Fruit fly (Drosophila melanogaster) whole organism, pupa: ENCODE data around the gene Mf.
A peak's percentile ranks its signal among the peaks of the same experiment; 100 is the strongest.

Source experiments
- CG10348 ChIP-seq: fragments of 200-800 bp; sonication (Bioruptor generic); IDR thresholded peaks from 2 replicates; pipeline ENCODE4 v1.3.6; 2022; ENCODE audit warnings: missing biosample characterization, missing genetic modification characterization
- CG12605 ChIP-seq: fragments of 200-800 bp; sonication (Bioruptor generic); IDR thresholded peaks from 2 replicates; pipeline ENCODE4 v1.3.6; 2022; ENCODE audit warnings: missing biosample characterization, missing genetic modification characterization
- CG13204 ChIP-seq: fragments of 200-800 bp; sonication (Bioruptor generic); optimal IDR thresholded peaks from 2 replicates; lab custom pipeline; 2018; ENCODE audit warnings: missing biosample characterization, mild to moderate bottlenecking, missing genetic modification characterization, moderate library complexity
- CG14655 ChIP-seq: fragments of 200-800 bp; sonication (Bioruptor generic); optimal IDR thresholded peaks from 3 replicates; lab custom pipeline; 2017; ENCODE audit warnings: mild to moderate bottlenecking, missing biosample characterization, missing genetic modification reagents, missing genetic modification characterization
- CG15710 ChIP-seq: fragments of 200-800 bp; sonication (Bioruptor generic); optimal IDR thresholded peaks from 2 replicates; lab custom pipeline; 2018; ENCODE audit warnings: missing biosample characterization, mild to moderate bottlenecking, missing genetic modification characterization, moderate library complexity
- CG17806 ChIP-seq: fragments of 200-800 bp; sonication (Bioruptor generic); optimal IDR thresholded peaks from 2 replicates; lab custom pipeline; 2018; ENCODE audit warnings: missing biosample characterization, mild to moderate bottlenecking, missing genetic modification characterization, moderate library complexity
- CG32121 ChIP-seq: fragments of 200-800 bp; sonication (Bioruptor generic); IDR thresholded peaks from 2 replicates; pipeline ENCODE4 v1.3.6; 2022; ENCODE audit warnings: missing biosample characterization, missing genetic modification characterization
- CG34367 ChIP-seq: fragments of 200-800 bp; sonication (Bioruptor generic); optimal IDR thresholded peaks from 2 replicates; lab custom pipeline; 2018; ENCODE audit warnings: missing biosample characterization, mild to moderate bottlenecking, missing genetic modification characterization
- CG4496 ChIP-seq: fragments of 200-800 bp; sonication (Bioruptor generic); IDR thresholded peaks from 3 replicates; pipeline ENCODE4 v1.3.6; 2022; ENCODE audit warnings: missing biosample characterization, missing genetic modification characterization
- CG8159 ChIP-seq: fragments of 200-800 bp; sonication (Bioruptor generic); optimal IDR thresholded peaks from 3 replicates; lab custom pipeline; 2018; ENCODE audit warnings: missing biosample characterization, mild to moderate bottlenecking, missing genetic modification characterization, moderate library complexity
- CG8301 ChIP-seq: fragments of 200-800 bp; sonication (Bioruptor generic); optimal IDR thresholded peaks from 2 replicates; lab custom pipeline; 2018; ENCODE audit warnings: missing biosample characterization, mild to moderate bottlenecking, missing genetic modification characterization
- CG9948 ChIP-seq: fragments of 200-800 bp; sonication (Bioruptor generic); optimal IDR thresholded peaks from 2 replicates; lab custom pipeline; 2018; ENCODE audit warnings: missing biosample characterization, mild to moderate bottlenecking, missing genetic modification characterization, moderate library complexity
- D1 ChIP-seq: fragments of 200-800 bp; sonication (Bioruptor generic); optimal IDR thresholded peaks from 2 replicates; lab custom pipeline; 2018; ENCODE audit warnings: missing biosample characterization, mild to moderate bottlenecking, missing genetic modification characterization, moderate library complexity
- EcR ChIP-seq: fragments of 200-800 bp; sonication (Bioruptor generic); optimal IDR thresholded peaks from 3 replicates; lab custom pipeline; 2019; ENCODE audit warnings: missing biosample characterization, missing genetic modification characterization, mild to moderate bottlenecking, moderate library complexity, missing genetic modification reagents
- Ets98B ChIP-seq: fragments of 200-800 bp; sonication (Bioruptor generic); IDR thresholded peaks from 2 replicates; pipeline ENCODE4 v1.3.6; 2022; ENCODE audit warnings: missing biosample characterization, missing genetic modification characterization
- Pif1A ChIP-seq: fragments of 200-800 bp; sonication (Bioruptor generic); optimal IDR thresholded peaks from 3 replicates; lab custom pipeline; 2016; ENCODE audit warnings: missing biosample characterization, missing genetic modification characterization
- Pif1B ChIP-seq: fragments of 200-800 bp; sonication (Bioruptor generic); optimal IDR thresholded peaks from 3 replicates; lab custom pipeline; 2016; ENCODE audit warnings: missing biosample characterization, missing genetic modification characterization
- Snoo ChIP-seq: fragments of 200-800 bp; sonication (Bioruptor generic); optimal IDR thresholded peaks from 3 replicates; lab custom pipeline; 2017; ENCODE audit warnings: missing biosample characterization, mild to moderate bottlenecking, missing genetic modification characterization, inconsistent platforms
- fd96Ca ChIP-seq: fragments of 200-800 bp; sonication (Bioruptor generic); IDR thresholded peaks from 3 replicates; pipeline ENCODE4 v1.3.6; 2022; ENCODE audit warnings: missing biosample characterization, missing genetic modification characterization
- gl ChIP-seq: fragments of 200-800 bp; sonication (Bioruptor generic); optimal IDR thresholded peaks from 2 replicates; lab custom pipeline; 2018; ENCODE audit warnings: missing biosample characterization, mild to moderate bottlenecking, missing genetic modification characterization
- rn ChIP-seq: fragments of 200-800 bp; sonication (Bioruptor generic); IDR thresholded peaks from 2 replicates; pipeline ENCODE4 v1.3.6; 2022; ENCODE audit warnings: missing biosample characterization, missing genetic modification characterization

Mf gene

DNA sequence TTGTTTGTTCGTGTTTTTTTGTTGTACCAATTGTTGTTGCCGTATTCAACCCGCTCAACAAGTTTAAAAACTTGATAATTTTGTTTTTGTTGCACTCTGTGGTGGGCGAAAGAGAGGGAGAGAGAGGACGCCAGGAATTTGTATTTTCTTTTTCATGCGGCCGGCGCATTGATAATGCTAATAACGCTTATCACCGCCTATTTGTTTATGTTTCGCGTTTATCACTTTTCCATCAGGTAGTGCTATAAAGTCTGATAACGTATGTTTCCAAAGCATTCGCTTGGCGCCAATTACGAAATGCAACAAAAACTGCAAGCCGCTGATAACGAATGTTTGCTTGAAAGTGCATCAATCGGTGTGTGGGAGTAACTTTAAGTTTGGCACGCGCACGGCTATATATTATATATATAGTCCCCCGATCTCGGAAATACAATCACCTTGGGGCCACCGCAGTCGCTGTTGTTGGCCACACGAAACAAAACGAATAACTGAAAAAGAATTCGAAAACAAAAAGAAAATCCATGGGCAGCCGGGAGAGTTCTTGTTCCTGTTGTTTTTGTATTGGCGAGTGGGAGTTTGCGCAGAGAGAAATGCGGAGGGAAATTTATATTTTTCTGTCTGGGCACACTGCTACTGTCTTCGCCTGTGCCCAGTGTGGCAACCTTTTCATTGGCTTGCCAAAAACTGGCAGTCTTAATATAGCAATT, 34.1 kb downstream of the Mf start, which contains the start of gene Glys:
Gene Glys (minus strand): TSS at position 494 of the 707 bp plus-strand sequence.
- TF ChIP-seq CG34367 (tag; lab: Kevin White, UChicago) (peak; percentile 63), CG32121 (GFP tag; lab: Robert Waterston, UW) (peak; percentile 73; the same call in 1 of the 2 replicates), CG17806 (tag; lab: Kevin White, UChicago) (peak; percentile 44), Pif1B (GFP tag; lab: Kevin White, UChicago) (peak; percentile 73), Ets98B (peak; percentile 81), CG15710 (tag; lab: Kevin White, UChicago) (peak; percentile 45), CG8301 (tag; lab: Kevin White, UChicago) (peak; percentile 63), CG14655 (peak; percentile 67), fd96Ca (GFP tag; lab: Robert Waterston, UW) (peak; percentile 84), Snoo (tag; lab: Kevin White, UChicago) (peak; percentile 57), CG10348 (GFP tag; lab: Robert Waterston, UW) (no peak), CG12605 (GFP tag; lab: Robert Waterston, UW) (peak; percentile 87), CG4496 (peak; percentile 84), CG13204 (GFP tag; lab: Kevin White, UChicago) (no peak), CG9948 (tag; lab: Kevin White, UChicago) (no peak), rn (GFP tag; lab: Robert Waterston, UW) (no peak), D1 (no peak), CG8159 (tag; lab: Kevin White, UChicago) (peak; percentile 53), gl (tag; lab: Kevin White, UChicago) (peak; percentile 78), EcR (GFP tag; lab: Kevin White, UChicago) (peak; percentile 20), Pif1A (GFP tag; lab: Kevin White, UChicago) (peak; percentile 80)

- TF ChIP-seq CG10348 (GFP tag; lab: Robert Waterston, UW) (no peak), rn (GFP tag; lab: Robert Waterston, UW) (no peak), CG15710 (tag; lab: Kevin White, UChicago) (no peak), EcR (GFP tag; lab: Kevin White, UChicago) (peak; percentile 69), CG12605 (GFP tag; lab: Robert Waterston, UW) (peak; percentile 25; the same call in 1 of the 2 replicates), CG17806 (tag; lab: Kevin White, UChicago) (no peak)
Measured at dm6 chr3R:15146408-15147037, 34.8 kb downstream of the Mf start.

DNA sequence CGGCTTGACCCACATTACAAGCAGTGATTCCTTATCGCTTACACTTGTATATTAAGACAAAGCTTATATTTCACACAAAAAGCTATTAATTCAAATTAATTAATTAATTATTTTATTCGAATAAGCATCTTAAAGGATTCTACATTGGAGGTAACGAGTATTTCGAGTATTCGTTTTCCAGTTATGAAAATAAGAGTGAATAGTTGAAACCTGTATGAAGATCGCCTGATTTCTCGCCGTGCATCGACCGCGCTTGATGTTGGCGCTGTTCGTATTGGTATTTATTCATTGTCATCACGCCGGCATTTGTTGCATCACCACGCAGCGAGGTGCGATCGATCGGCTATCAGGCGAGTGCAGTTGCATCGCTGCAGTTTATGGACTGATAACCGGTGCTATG, 35.8 kb downstream of the Mf start:
- peak; percentile 66 for TF ChIP-seq Pif1B (GFP tag; lab: Kevin White, UChicago)
- peak; percentile 77 for TF ChIP-seq CG15710 (tag; lab: Kevin White, UChicago)
- TF ChIP-seq D1: no peak
- no peak for TF ChIP-seq rn (GFP tag; lab: Robert Waterston, UW)
- TF ChIP-seq CG9948 (tag; lab: Kevin White, UChicago): peak; percentile 73
- no peak for TF ChIP-seq CG8301 (tag; lab: Kevin White, UChicago)
- TF ChIP-seq CG8159 (tag; lab: Kevin White, UChicago): peak; percentile 75
- TF ChIP-seq CG34367 (tag; lab: Kevin White, UChicago): peak; percentile 66
- no peak for TF ChIP-seq CG13204 (GFP tag; lab: Kevin White, UChicago)
- TF ChIP-seq CG32121 (GFP tag; lab: Robert Waterston, UW): peak; percentile 70; the same call in 1 of the 2 replicates
- TF ChIP-seq Ets98B: peak; percentile 88
- no peak for TF ChIP-seq gl (tag; lab: Kevin White, UChicago)
- TF ChIP-seq CG17806 (tag; lab: Kevin White, UChicago): peak; percentile 65
- TF ChIP-seq fd96Ca (GFP tag; lab: Robert Waterston, UW): peak; percentile 80
- TF ChIP-seq CG12605 (GFP tag; lab: Robert Waterston, UW): peak; percentile 79; the same call in 1 of the 2 replicates
- peak; percentile 56 for TF ChIP-seq Pif1A (GFP tag; lab: Kevin White, UChicago)
- peak; percentile 44 for TF ChIP-seq Snoo (tag; lab: Kevin White, UChicago)
- peak; percentile 5 for TF ChIP-seq EcR (GFP tag; lab: Kevin White, UChicago)
- TF ChIP-seq CG14655: no peak
- no peak; the same call in 1 of the 2 replicates for TF ChIP-seq CG10348 (GFP tag; lab: Robert Waterston, UW)
- peak; percentile 87 for TF ChIP-seq CG4496

DNA sequence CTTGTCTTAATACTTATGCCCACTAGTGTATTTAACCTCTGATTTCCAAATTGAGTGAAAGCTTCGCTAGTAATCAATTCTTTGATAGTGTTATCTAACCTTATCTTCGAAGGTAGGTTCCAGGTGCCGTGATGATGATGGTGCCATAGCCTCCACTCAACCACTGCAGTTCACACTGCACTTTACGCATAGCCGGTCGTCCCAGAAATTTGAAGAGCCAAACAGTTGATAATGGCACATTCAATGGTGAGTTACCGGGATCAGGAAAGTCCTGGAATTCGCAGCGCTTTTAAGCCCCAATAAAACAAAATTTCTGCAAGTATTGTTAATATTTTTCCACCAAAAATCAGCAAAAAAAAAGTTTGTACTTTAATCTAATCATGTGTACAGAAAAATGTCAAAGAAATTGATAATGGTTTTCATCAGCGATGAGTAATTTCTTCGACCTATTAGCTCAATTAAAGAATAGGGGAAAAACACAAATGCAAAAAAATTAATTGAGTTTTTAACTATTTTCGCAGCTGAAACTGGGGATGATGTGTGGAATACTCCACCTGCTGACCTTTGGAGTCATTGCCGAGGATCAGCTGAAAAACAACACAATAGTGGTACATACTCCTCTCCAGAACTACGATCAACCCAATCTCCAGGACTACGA, 41.4 kb downstream of the Mf start, which contains the start of gene CG3987:
Gene CG3987 (plus strand): TSS at position 143 of the 658 bp plus-strand sequence.
- TF ChIP-seq CG12605 (GFP tag; lab: Robert Waterston, UW) (no peak), EcR (GFP tag; lab: Kevin White, UChicago) (peak; percentile 17), CG34367 (tag; lab: Kevin White, UChicago) (no peak), gl (tag; lab: Kevin White, UChicago) (no peak), CG15710 (tag; lab: Kevin White, UChicago) (no peak), CG4496 (no peak)
- TF ChIP-seq, all 21 proteins: peak for 1
